Worm (Caenorhabditis elegans) whole organism, late embryonic: ENCODE measurements around the gene nhr-67.

ENCODE experiments used
- F13H6.1 ChIP-seq: sonication (generic microtip); optimal IDR thresholded peaks from 2 replicates; lab custom pipeline; 2016; ENCODE audit warnings: missing genetic modification characterization, missing compliant biosample characterization
- ama-1 ChIP-seq: fragments of 150-350 bp; optimal IDR thresholded peaks from 2 replicates; lab custom pipeline; 2014
- ceh-24 ChIP-seq: sonication (generic microtip); optimal IDR thresholded peaks from 2 replicates; lab custom pipeline; 2016; ENCODE audit warnings: mild to moderate bottlenecking, missing genetic modification characterization, missing compliant biosample characterization
- ceh-9 ChIP-seq: sonication (generic microtip); optimal IDR thresholded peaks from 2 replicates; lab custom pipeline; 2016; ENCODE audit warnings: mild to moderate bottlenecking, missing genetic modification characterization, inconsistent platforms, missing compliant biosample characterization
- elt-2 ChIP-seq: sonication (generic microtip); optimal IDR thresholded peaks from 2 replicates; lab custom pipeline; 2016; ENCODE audit warnings: missing genetic modification reagents, missing genetic modification characterization, missing compliant biosample characterization
- mec-3 ChIP-seq: sonication (generic microtip); optimal IDR thresholded peaks from 2 replicates; lab custom pipeline; 2016; ENCODE audit warnings: borderline replicate concordance, missing genetic modification characterization, missing compliant biosample characterization
- nhr-11 ChIP-seq: fragments of 150-350 bp; optimal IDR thresholded peaks from 2 replicates; lab custom pipeline; 2014; ENCODE audit warnings: missing biosample characterization, missing genetic modification characterization
- pqm-1 ChIP-seq: sonication (generic microtip); optimal IDR thresholded peaks from 2 replicates; lab custom pipeline; 2016; ENCODE audit warnings: missing genetic modification characterization, missing compliant biosample characterization
- pros-1 ChIP-seq: fragments of 150-350 bp; optimal IDR thresholded peaks from 2 replicates; lab custom pipeline; 2014; ENCODE audit warnings: missing biosample characterization, missing genetic modification reagents, missing genetic modification characterization
- rnt-1 ChIP-seq: sonication (generic microtip); optimal IDR thresholded peaks from 2 replicates; lab custom pipeline; 2016; ENCODE audit warnings: missing genetic modification characterization, missing compliant biosample characterization
- sox-4 ChIP-seq: sonication (generic microtip); optimal IDR thresholded peaks from 2 replicates; lab custom pipeline; 2017; ENCODE audit warnings: mild to moderate bottlenecking, missing genetic modification characterization, inconsistent platforms, missing compliant biosample characterization
- zip-5 ChIP-seq: sonication (generic microtip); optimal IDR thresholded peaks from 2 replicates; lab custom pipeline; 2016; ENCODE audit warnings: missing genetic modification characterization, missing compliant biosample characterization

DNA sequence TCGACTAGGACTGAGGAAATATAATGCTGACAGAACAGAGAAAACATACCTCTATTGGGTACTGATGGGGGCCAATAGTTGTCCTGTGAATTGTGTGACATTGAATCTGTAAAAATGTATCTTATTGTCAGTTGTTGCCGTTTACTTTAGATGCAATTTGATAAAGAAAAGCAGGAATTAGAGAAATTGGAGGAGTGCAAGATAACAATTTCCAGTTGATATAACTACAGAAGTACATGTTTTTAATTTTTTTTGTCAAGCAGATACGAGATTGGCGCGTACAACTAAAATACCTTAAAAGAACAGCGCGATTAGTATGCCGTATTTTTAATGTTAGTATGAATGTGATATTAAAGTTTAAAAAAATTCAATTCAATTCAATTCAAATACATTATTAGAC, 48.5 kb downstream of the nhr-67 start, which contains the start of gene zip-6:
- TF ChIP-seq sox-4 (tag; lab: Kevin White, UChicago), result no peak
- no peak for TF ChIP-seq pqm-1 (tag; lab: Kevin White, UChicago)
- no peak for TF ChIP-seq ceh-9
- no peak for TF ChIP-seq ceh-24 (tag; lab: Kevin White, UChicago)
- TF ChIP-seq rnt-1, result no peak
- no peak for TF ChIP-seq ama-1 (lab: Kevin White, UChicago)
- no peak for TF ChIP-seq F13H6.1
- TF ChIP-seq nhr-11 (tag; lab: Kevin White, UChicago), result no peak
- TF ChIP-seq zip-5 (tag; lab: Kevin White, UChicago), result no peak
- no peak for TF ChIP-seq pros-1
- no peak for TF ChIP-seq elt-2 (tag; lab: Kevin White, UChicago)
- TF ChIP-seq mec-3, result no peak
